Worm (Caenorhabditis elegans) whole organism, late embryonic: ENCODE results near the gene dur-1.

Experiments used
- F13H6.1 ChIP-seq: sonication (generic microtip); optimal IDR thresholded peaks from 2 replicates; lab custom pipeline; 2016; ENCODE audit warnings: missing genetic modification characterization, missing compliant biosample characterization
- ama-1 ChIP-seq: fragments of 150-350 bp; optimal IDR thresholded peaks from 2 replicates; lab custom pipeline; 2014
- ceh-14 ChIP-seq: sonication (generic microtip); optimal IDR thresholded peaks from 2 replicates; lab custom pipeline; 2016; ENCODE audit warnings: missing genotype, missing genetic modification characterization, missing compliant biosample characterization
- ceh-31 ChIP-seq: sonication (generic microtip); optimal IDR thresholded peaks from 2 replicates; lab custom pipeline; 2016; ENCODE audit warnings: missing genetic modification characterization, missing compliant biosample characterization
- ceh-9 ChIP-seq: sonication (generic microtip); optimal IDR thresholded peaks from 2 replicates; lab custom pipeline; 2016; ENCODE audit warnings: mild to moderate bottlenecking, missing genetic modification characterization, inconsistent platforms, missing compliant biosample characterization
- hlh-30 ChIP-seq: sonication (generic microtip); optimal IDR thresholded peaks from 2 replicates; lab custom pipeline; 2017; ENCODE audit warnings: antibody characterized with exemption, missing genetic modification characterization, missing compliant biosample characterization; ENCODE audit not compliant: insufficient read depth
- nfya-1 ChIP-seq: sonication (generic microtip); optimal IDR thresholded peaks from 2 replicates; lab custom pipeline; 2017; ENCODE audit warnings: missing genetic modification characterization, mild to moderate bottlenecking, missing compliant biosample characterization, antibody characterized with exemption, moderate library complexity
- npax-4 ChIP-seq: sonication (generic microtip); optimal IDR thresholded peaks from 2 replicates; lab custom pipeline; 2016; ENCODE audit warnings: missing genetic modification characterization, missing compliant biosample characterization
- odd-2 ChIP-seq: sonication (generic microtip); optimal IDR thresholded peaks from 2 replicates; lab custom pipeline; 2017; ENCODE audit warnings: antibody characterized with exemption, mild to moderate bottlenecking, missing genetic modification characterization, missing compliant biosample characterization
- pha-4 ChIP-seq: fragments of 150-350 bp; optimal IDR thresholded peaks from 2 replicates; lab custom pipeline; 2018; ENCODE audit warnings: missing biosample characterization, missing genetic modification reagents, missing genetic modification characterization
- pros-1 ChIP-seq: fragments of 150-350 bp; optimal IDR thresholded peaks from 2 replicates; lab custom pipeline; 2014; ENCODE audit warnings: missing biosample characterization, missing genetic modification reagents, missing genetic modification characterization
- sox-4 ChIP-seq: sonication (generic microtip); optimal IDR thresholded peaks from 2 replicates; lab custom pipeline; 2017; ENCODE audit warnings: mild to moderate bottlenecking, missing genetic modification characterization, inconsistent platforms, missing compliant biosample characterization
- tbx-7 ChIP-seq: sonication (generic microtip); optimal IDR thresholded peaks from 2 replicates; lab custom pipeline; 2016; ENCODE audit warnings: missing genotype, missing genetic modification characterization, missing compliant biosample characterization
- ztf-16 ChIP-seq: sonication (generic microtip); optimal IDR thresholded peaks from 2 replicates; lab custom pipeline; 2017; ENCODE audit warnings: missing genetic modification characterization, missing compliant biosample characterization

DNA sequence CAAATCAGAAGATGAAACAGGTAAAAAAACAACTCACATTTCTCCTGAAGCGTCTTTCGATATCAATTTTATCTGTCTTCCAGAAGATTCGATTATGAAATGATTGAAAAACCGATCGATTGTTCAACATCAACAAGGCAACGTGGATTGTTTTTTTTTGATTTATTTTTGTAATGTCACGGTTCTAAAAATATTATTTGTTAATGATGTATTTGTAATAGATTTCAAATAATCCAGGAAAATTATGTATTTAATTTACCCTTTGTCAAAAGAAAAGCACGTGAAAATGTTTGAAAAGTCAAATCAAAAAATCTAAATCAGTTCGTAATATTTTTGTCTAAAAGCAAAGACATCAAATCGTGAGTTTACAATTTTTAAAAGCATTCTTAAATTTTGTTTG is 41.1 kb upstream of the dur-1 start, which contains the start of the genes kin-5 and C47E12.11:
- no peak for TF ChIP-seq ama-1 (lab: Kevin White, UChicago)
- no peak for TF ChIP-seq ceh-31 (tag; lab: Kevin White, UChicago)
- no peak for TF ChIP-seq ceh-9 (tag; lab: Kevin White, UChicago)
- TF ChIP-seq F13H6.1 (tag; lab: Kevin White, UChicago) = no peak
- no peak for TF ChIP-seq pha-4
- TF ChIP-seq npax-4 (tag; lab: Kevin White, UChicago) = no peak
- no peak for TF ChIP-seq ztf-16 (tag; lab: Kevin White, UChicago)
- no peak for TF ChIP-seq hlh-30 (tag; lab: Kevin White, UChicago)
- no peak for TF ChIP-seq pros-1 (tag; lab: Kevin White, UChicago)
- no peak for TF ChIP-seq nfya-1 (tag; lab: Kevin White, UChicago)
- TF ChIP-seq tbx-7 (tag; lab: Kevin White, UChicago) = no peak
- no peak for TF ChIP-seq ceh-14
- TF ChIP-seq sox-4 (tag; lab: Kevin White, UChicago) = no peak
- no peak for TF ChIP-seq odd-2 (tag; lab: Kevin White, UChicago)
